Worm (Caenorhabditis elegans): ENCODE measurements around the gene T01D1.5.

T01D1.5 gene

DNA sequence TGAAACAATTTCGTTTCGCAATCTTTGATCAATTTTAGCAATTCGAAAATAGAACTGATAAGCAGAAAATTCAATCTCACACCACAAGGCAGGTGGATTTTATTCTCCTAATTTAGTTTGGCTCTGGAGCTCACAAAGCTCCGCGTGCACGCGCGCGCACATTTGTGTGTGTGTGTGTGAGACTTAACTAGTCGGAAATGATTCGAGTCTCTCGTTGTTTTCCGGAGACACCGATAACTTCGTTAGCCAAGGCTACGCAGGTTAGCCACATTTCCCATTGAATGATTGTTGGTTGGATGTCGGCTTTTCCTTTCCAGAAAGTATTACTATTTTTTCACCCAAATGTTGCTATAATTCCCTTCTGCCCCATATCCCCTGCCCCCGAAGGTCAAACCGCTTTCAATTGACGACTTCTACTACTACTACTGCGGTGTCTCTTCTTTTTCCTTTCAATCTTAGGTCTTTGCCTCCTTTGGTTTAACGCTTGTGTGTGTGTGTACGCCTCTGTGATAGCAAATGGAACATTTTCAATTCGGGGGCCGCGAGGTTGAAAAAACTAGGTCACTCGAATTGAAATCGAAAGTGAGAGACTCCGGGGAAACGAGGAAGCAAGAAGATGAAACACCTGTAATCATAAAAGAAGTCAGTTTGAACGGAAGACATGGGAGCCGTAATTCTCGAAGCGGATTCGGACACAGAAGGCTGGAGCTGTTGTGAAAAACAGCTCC is 30.7 kb downstream of the T01D1.5 start:
- TF ChIP-seq fkh-10 (GFP tag; optimal IDR thresholded peaks at IDR 0.05) (no peak), elt-1 (tag; optimal IDR thresholded peaks at IDR 0.05) (no peak), elt-3 (tag; optimal IDR thresholded peaks at IDR 0.05) (no peak), nhr-23 (tag; optimal IDR thresholded peaks at IDR 0.05) (peak; percentile 86), eor-1 (tag; optimal IDR thresholded peaks at IDR 0.05) (no peak)

DNA sequence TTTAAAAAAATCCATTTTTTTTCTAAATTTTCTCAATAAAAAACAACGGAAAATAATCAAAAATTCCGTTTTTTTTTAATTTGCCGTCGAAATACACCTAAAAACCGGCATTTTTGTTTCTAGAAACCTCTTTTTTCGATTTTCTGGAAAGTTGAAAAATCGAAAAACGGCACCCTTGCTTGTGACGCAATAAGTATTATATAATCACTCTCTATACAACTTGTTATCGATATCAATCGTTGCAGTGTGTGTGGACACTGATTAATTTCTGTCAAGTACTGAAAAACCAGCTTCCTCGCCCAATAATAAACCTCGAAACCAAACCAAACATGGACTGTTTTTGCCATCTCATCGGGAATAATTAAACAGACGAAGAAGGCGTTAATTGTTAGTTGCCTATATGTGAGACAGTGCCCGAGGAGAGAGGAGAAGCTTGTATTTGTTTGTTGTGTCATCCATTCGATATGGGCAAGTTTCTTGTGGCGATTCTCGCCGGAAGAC is 31.8 kb downstream of the T01D1.5 start:
- TF ChIP-seq nhr-77 (tag; optimal IDR thresholded peaks at IDR 0.05) (no peak), nhr-23 (tag; optimal IDR thresholded peaks at IDR 0.05) (no peak), aly-2 (tag; optimal IDR thresholded peaks at IDR 0.05) (no peak), pqm-1 (tag; optimal IDR thresholded peaks at IDR 0.05) (peak; percentile 16), elt-2 (tag; optimal IDR thresholded peaks at IDR 0.05) (peak; percentile 19)

DNA sequence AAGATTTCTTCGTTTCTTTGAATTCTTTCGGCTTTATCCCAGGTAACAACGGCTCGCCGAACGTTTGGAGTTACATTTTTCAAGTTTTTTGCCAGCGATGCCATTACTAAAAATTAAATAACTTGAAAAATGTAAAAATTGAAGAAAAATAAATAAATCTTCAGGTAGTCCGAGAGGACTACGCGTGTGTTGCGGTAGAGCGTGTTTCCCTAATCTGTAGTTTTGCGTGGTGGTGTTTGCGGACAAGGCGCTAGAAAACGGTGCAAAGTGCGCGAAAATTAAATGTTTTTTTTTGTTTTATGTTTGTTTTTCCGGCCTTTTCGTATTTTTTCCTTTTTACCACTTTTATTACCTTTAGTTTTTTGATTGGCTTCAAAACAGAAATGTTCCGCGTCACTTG is 33.0 kb downstream of the T01D1.5 start, which contains the start of gene mrpl-28:
Gene mrpl-28 (minus strand): TSS at position 106 of the 400 bp plus-strand sequence.
- TF ChIP-seq nhr-237 (tag; optimal IDR thresholded peaks at IDR 0.05), result no peak
- TF ChIP-seq ceh-82 (tag; optimal IDR thresholded peaks at IDR 0.05), result peak; percentile 92
- peak; percentile 38 for TF ChIP-seq pqm-1 (tag; optimal IDR thresholded peaks at IDR 0.05)
- TF ChIP-seq pha-4 (tag; optimal IDR thresholded peaks at IDR 0.05), result peak; percentile 99
- TF ChIP-seq ceh-28 (tag; optimal IDR thresholded peaks at IDR 0.05), result peak; percentile 77
- no peak for TF ChIP-seq nhr-28 (tag; optimal IDR thresholded peaks at IDR 0.05)
- TF ChIP-seq fkh-2 (tag; optimal IDR thresholded peaks at IDR 0.05), result no peak
- no peak for TF ChIP-seq unc-62 (GFP tag; optimal IDR thresholded peaks at IDR 0.05)
- TF ChIP-seq ZK546.5 (tag; optimal IDR thresholded peaks at IDR 0.05), result no peak
- TF ChIP-seq hmg-11 (tag; optimal IDR thresholded peaks at IDR 0.05), result peak; percentile 92
- TF ChIP-seq nhr-76 (tag; optimal IDR thresholded peaks at IDR 0.05), result no peak
- no peak for TF ChIP-seq ztf-4 (tag; optimal IDR thresholded peaks at IDR 0.05)
- no peak for TF ChIP-seq fkh-10 (GFP tag; optimal IDR thresholded peaks at IDR 0.05)
- no peak for TF ChIP-seq ceh-9 (tag; optimal IDR thresholded peaks at IDR 0.05)
- TF ChIP-seq jun-1 (tag; optimal IDR thresholded peaks at IDR 0.05), result peak; percentile 73
- peak; percentile 73 for TF ChIP-seq nhr-77 (tag; optimal IDR thresholded peaks at IDR 0.05)
- TF ChIP-seq egl-5 (tag; optimal IDR thresholded peaks at IDR 0.05), result peak; percentile 85
- no peak for TF ChIP-seq elt-3 (tag; optimal IDR thresholded peaks at IDR 0.05)
- peak; percentile 87 for TF ChIP-seq lsy-12 (tag; optimal IDR thresholded peaks at IDR 0.05)
- TF ChIP-seq nhr-11 (tag; optimal IDR thresholded peaks at IDR 0.05), result no peak
- peak; percentile 85 for TF ChIP-seq nhr-43 (tag; optimal IDR thresholded peaks at IDR 0.05; ENCODE audit: poor library complexity, severe bottlenecking)
- no peak for TF ChIP-seq fos-1 (tag; optimal IDR thresholded peaks at IDR 0.05)
- TF ChIP-seq mdl-1 (tag; optimal IDR thresholded peaks at IDR 0.05), result no peak
- no peak for TF ChIP-seq ztf-11 (tag; optimal IDR thresholded peaks at IDR 0.05)
- no peak for TF ChIP-seq ceh-16 (tag; optimal IDR thresholded peaks at IDR 0.05)
- peak; percentile 14 for TF ChIP-seq skn-1 (tag; optimal IDR thresholded peaks at IDR 0.05)
- peak; percentile 85 for TF ChIP-seq lin-39 (tag; optimal IDR thresholded peaks at IDR 0.05)
- TF ChIP-seq zag-1 (tag; optimal IDR thresholded peaks at IDR 0.05), result peak; percentile 16
- peak; percentile 89 for TF ChIP-seq nhr-25 (tag; optimal IDR thresholded peaks at IDR 0.05)
- no peak for TF ChIP-seq nhr-67 (tag; optimal IDR thresholded peaks at IDR 0.05)
- peak; percentile 16 for TF ChIP-seq elt-1 (tag; optimal IDR thresholded peaks at IDR 0.05)
- TF ChIP-seq egl-27 (tag; optimal IDR thresholded peaks at IDR 0.05), result no peak
- TF ChIP-seq eor-1 (tag; optimal IDR thresholded peaks at IDR 0.05), result no peak
- TF ChIP-seq aly-2 (tag; optimal IDR thresholded peaks at IDR 0.05), result no peak
- TF ChIP-seq tbx-2 (tag; optimal IDR thresholded peaks at IDR 0.05), result peak; percentile 77
- peak; percentile 91 for TF ChIP-seq nfya-1 (tag; optimal IDR thresholded peaks at IDR 0.05; ENCODE audit: insufficient read depth)
- TF ChIP-seq lin-15B (tag; optimal IDR thresholded peaks at IDR 0.05), result peak; percentile 98
- TF ChIP-seq sea-2 (GFP tag; optimal IDR thresholded peaks at IDR 0.05), result no peak
- TF ChIP-seq mml-1 (tag; optimal IDR thresholded peaks at IDR 0.05), result no peak
- no peak for TF ChIP-seq unc-39 (tag; optimal IDR thresholded peaks at IDR 0.05)
- TF ChIP-seq daf-12 (tag; optimal IDR thresholded peaks at IDR 0.05), result no peak
- peak; percentile 84 for TF ChIP-seq snpc-4 (tag; optimal IDR thresholded peaks at IDR 0.05)
- TF ChIP-seq nhr-23 (tag; optimal IDR thresholded peaks at IDR 0.05), result peak; percentile 95
- TF ChIP-seq nhr-12 (tag; optimal IDR thresholded peaks at IDR 0.05), result no peak
- no peak for TF ChIP-seq ama-1 (optimal IDR thresholded peaks at IDR 0.05)
- TF ChIP-seq R02D3.7 (tag; optimal IDR thresholded peaks at IDR 0.05), result peak; percentile 84
- peak; percentile 66 for TF ChIP-seq elt-2 (tag; optimal IDR thresholded peaks at IDR 0.05)

Data from whole organism, L3 larva.